Worm (Caenorhabditis elegans): ENCODE data around the gene let-767.

The let-767 gene

DNA sequence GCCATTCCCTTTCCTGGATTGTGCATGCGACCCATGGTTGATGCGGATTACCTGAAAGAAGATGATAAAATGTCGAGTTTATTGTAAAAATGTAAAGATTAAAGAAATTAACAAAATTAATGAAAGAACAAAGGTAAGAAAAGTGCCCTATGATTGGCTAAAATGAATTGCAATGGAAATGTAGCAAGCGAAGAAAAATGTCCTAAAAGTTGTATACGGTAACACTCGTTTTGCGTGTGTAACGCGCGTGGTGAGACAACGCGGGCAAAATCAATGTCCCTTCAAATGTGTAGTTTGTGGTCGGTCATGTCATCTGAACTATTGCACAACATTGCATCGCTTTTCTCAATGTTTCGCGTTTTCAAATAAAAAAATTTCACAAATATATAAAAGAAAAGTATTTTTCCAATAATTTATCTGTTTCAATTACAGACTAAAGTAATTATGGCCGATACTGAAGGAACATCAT lies 35.2 kb upstream of the let-767 start, which contains the start of the genes rps-13 and nfx-1 (continued):
- TF ChIP-seq tbx-7 (tag; optimal IDR thresholded peaks at IDR 0.05) (no peak), sox-4 (tag; optimal IDR thresholded peaks at IDR 0.05) (no peak), ceh-31 (tag; optimal IDR thresholded peaks at IDR 0.05) (peak; percentile 61), dmd-4 (tag; optimal IDR thresholded peaks at IDR 0.05; ENCODE audit: borderline replicate concordance) (no peak), ceh-34 (tag; optimal IDR thresholded peaks at IDR 0.05) (peak; percentile 43), nfya-1 (tag; optimal IDR thresholded peaks at IDR 0.05) (peak; percentile 93), fax-1 (tag; optimal IDR thresholded peaks at IDR 0.05) (no peak), zip-5 (tag; optimal IDR thresholded peaks at IDR 0.05) (no peak), K02D7.2 (tag; optimal IDR thresholded peaks at IDR 0.05) (no peak), ceh-2 (tag; optimal IDR thresholded peaks at IDR 0.05) (peak; percentile 10), ceh-18 (tag; optimal IDR thresholded peaks at IDR 0.05) (peak; percentile 50), unc-86 (tag; optimal IDR thresholded peaks at IDR 0.05) (no peak), fkh-10 (GFP tag; optimal IDR thresholded peaks at IDR 0.05) (no peak), dve-1 (tag; optimal IDR thresholded peaks at IDR 0.05) (peak; percentile 14), tbx-2 (tag; optimal IDR thresholded peaks at IDR 0.05) (peak; percentile 46), T23F11.4 (GFP tag; optimal IDR thresholded peaks at IDR 0.05) (no peak), nhr-232 (tag; optimal IDR thresholded peaks at IDR 0.05) (no peak), C08G9.2 (tag; optimal IDR thresholded peaks at IDR 0.05) (no peak), K09A11.1 (tag; optimal IDR thresholded peaks at IDR 0.05; ENCODE audit: insufficient read depth) (no peak)

DNA sequence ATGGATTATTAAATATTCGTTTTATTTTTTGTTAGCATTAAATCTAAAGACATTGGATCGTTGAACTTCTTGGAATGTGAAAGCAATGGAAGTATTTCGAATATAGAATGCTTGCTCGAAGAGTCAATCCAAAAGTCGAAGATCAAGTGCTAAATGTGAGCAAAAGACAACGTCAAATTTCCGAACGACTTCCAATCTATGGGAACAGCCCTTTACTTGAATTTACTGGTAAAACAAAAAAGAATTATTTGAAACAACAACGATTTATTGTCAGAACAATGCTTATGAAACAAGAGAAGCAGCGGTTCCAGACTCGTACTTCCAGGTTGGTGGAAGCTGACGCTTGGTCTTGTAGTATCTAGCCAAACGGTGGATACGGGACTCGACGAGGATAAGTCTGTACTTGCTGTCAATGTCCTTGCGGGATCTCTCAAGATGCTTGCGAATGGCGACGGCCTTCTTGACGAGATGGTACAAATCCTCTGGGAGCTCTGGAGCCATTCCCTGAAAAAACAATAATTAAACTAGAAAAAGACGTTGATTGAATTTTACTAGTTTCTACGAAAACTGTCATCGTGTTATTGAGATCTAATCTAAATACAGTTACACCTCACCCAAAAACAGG lies 34.2 kb upstream of the let-767 start:
- TF ChIP-seq nfya-1 (tag; optimal IDR thresholded peaks at IDR 0.05) (no peak), ama-1 (optimal IDR thresholded peaks at IDR 0.05) (peak; percentile 17)

DNA sequence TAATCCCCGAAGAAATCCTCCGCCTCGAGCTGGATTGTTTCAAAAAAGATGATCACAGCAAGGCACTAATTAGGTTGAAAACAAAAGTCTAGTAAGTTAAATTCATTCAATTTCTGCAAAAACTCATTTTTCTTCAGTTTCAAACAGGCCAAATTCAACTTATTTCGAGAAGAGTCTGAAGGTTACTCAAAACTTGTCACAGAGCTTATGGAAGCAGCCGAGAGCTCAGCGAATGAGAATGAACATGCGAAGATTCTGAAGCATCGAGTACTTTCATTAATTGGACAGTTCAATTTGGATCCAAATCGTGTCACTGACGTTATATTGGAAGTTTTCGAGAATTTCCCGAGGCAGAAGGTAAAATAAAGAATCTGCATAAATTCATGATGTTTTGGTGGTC lies 28.8 kb upstream of the let-767 start:
- TF ChIP-seq ceh-6 (GFP tag; optimal IDR thresholded peaks at IDR 0.05) (no peak), ets-4 (tag; optimal IDR thresholded peaks at IDR 0.05) (no peak), ceh-45 (GFP tag; IDR thresholded peaks at IDR 0.05) (no peak), ahr-1 (tag; optimal IDR thresholded peaks at IDR 0.05) (no peak), tbx-2 (tag; optimal IDR thresholded peaks at IDR 0.05) (no peak), hlh-8 (tag; optimal IDR thresholded peaks at IDR 0.05) (no peak), ceh-24 (tag; optimal IDR thresholded peaks at IDR 0.05) (no peak), K02D7.2 (tag; optimal IDR thresholded peaks at IDR 0.05) (no peak), elt-4 (tag; optimal IDR thresholded peaks at IDR 0.05) (no peak), zip-5 (tag; optimal IDR thresholded peaks at IDR 0.05) (no peak), npax-4 (tag; optimal IDR thresholded peaks at IDR 0.05) (no peak), hlh-6 (tag; optimal IDR thresholded peaks at IDR 0.05) (no peak), ztf-16 (tag; optimal IDR thresholded peaks at IDR 0.05) (no peak), F13H6.1 (tag; optimal IDR thresholded peaks at IDR 0.05) (no peak), pros-1 (tag; optimal IDR thresholded peaks at IDR 0.05) (no peak), madf-2 (tag; optimal IDR thresholded peaks at IDR 0.05) (no peak), sox-2 (GFP tag; IDR thresholded peaks at IDR 0.05) (no peak), hlh-30 (tag; optimal IDR thresholded peaks at IDR 0.05; ENCODE audit: insufficient read depth) (no peak), ceh-48 (tag; optimal IDR thresholded peaks at IDR 0.05) (no peak)

DNA sequence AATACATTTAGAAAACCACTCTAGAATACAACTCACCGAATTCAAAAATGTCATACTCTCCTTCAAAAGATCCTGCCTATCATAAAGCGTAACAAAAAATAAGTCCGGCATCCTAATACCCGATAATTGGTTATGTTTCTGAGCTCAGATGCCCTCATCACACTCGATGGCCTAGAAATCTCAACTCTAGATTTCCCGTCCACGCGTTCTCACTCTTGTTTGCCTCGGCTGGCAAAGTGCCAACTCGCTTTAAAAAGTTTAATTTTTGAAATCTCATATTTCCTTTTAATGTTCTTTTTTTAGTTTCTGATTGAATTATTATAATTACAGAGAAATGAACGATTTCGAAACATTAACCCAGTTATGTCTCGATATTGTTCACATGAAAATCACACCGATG lies 27.9 kb upstream of the let-767 start, which contains the start of the genes C56G2.15 and thoc-2:
Gene C56G2.15 (minus strand): TSS at position 188 of the 400 bp plus-strand sequence.
Gene thoc-2 (plus strand): TSS at position 331 of the 400 bp plus-strand sequence.
- TF ChIP-seq tbx-2 (tag; optimal IDR thresholded peaks at IDR 0.05) = peak; percentile 51
- TF ChIP-seq C08G9.2 (tag; optimal IDR thresholded peaks at IDR 0.05) = peak; percentile 38
- TF ChIP-seq ceh-31 (tag; optimal IDR thresholded peaks at IDR 0.05) = peak; percentile 51
- TF ChIP-seq pha-2 (tag; optimal IDR thresholded peaks at IDR 0.05) = no peak
- TF ChIP-seq ceh-2 (tag; optimal IDR thresholded peaks at IDR 0.05) = peak; percentile 10
- no peak for TF ChIP-seq sox-2 (GFP tag; IDR thresholded peaks at IDR 0.05)
- no peak for TF ChIP-seq ztf-16 (tag; optimal IDR thresholded peaks at IDR 0.05)
- TF ChIP-seq hlh-6 (tag; optimal IDR thresholded peaks at IDR 0.05) = no peak
- no peak for TF ChIP-seq ets-4 (tag; optimal IDR thresholded peaks at IDR 0.05)
- no peak for TF ChIP-seq pha-4 (tag; optimal IDR thresholded peaks at IDR 0.05)
- TF ChIP-seq ref-2 (tag; optimal IDR thresholded peaks at IDR 0.05) = no peak
- no peak for TF ChIP-seq odd-2 (tag; optimal IDR thresholded peaks at IDR 0.05)
